Worm (Caenorhabditis elegans) whole organism, L1 larva: ENCODE measurements around the gene T07D3.4.

Experiments used
- ceh-8 ChIP-seq: fragments of 200-800 bp; sonication (Bioruptor generic); optimal IDR thresholded peaks from 2 replicates; lab custom pipeline; 2018; ENCODE audit warnings: mild to moderate bottlenecking, missing genetic modification characterization, moderate library complexity, missing compliant biosample characterization
- lin-15B ChIP-seq: fragments of 150-350 bp; sonication (generic microtip); optimal IDR thresholded peaks from 3 replicates; lab custom pipeline; 2014; ENCODE audit warnings: missing biosample characterization, missing genetic modification characterization
- nhr-237 ChIP-seq: fragments of 150-350 bp; optimal IDR thresholded peaks from 2 replicates; lab custom pipeline; 2014; ENCODE audit warnings: missing biosample characterization, missing genetic modification characterization
- nhr-28 ChIP-seq: fragments of 150-350 bp; optimal IDR thresholded peaks from 2 replicates; lab custom pipeline; 2014; ENCODE audit warnings: missing biosample characterization, missing genetic modification characterization
- skn-1 ChIP-seq: fragments of 150-350 bp; optimal IDR thresholded peaks from 2 replicates; lab custom pipeline; 2014; ENCODE audit warnings: missing biosample characterization, missing genetic modification characterization
- snpc-4 ChIP-seq: fragments of 150-350 bp; optimal IDR thresholded peaks from 2 replicates; lab custom pipeline; 2014; ENCODE audit warnings: missing biosample characterization, missing genetic modification characterization
- sup-37 ChIP-seq: fragments of 200-800 bp; sonication (Bioruptor generic); optimal IDR thresholded peaks from 2 replicates; lab custom pipeline; 2018; ENCODE audit warnings: mild to moderate bottlenecking, missing genetic modification characterization, missing compliant biosample characterization
- unc-130 ChIP-seq: fragments of 150-350 bp; optimal IDR thresholded peaks from 2 replicates; lab custom pipeline; 2017; ENCODE audit warnings: missing biosample characterization, missing genetic modification characterization, inconsistent platforms
- unc-62 ChIP-seq: fragments of 150-350 bp; optimal IDR thresholded peaks from 2 replicates; lab custom pipeline; 2014; ENCODE audit warnings: missing biosample characterization, missing genetic modification reagents, missing genetic modification characterization

ce11 chrII:888024-888423 is at the start of gene T07D3.4:
- no peak for TF ChIP-seq ceh-8 (GFP tag; lab: Kevin White, UChicago)
- TF ChIP-seq nhr-28 = no peak
- no peak for TF ChIP-seq skn-1 (tag; lab: Kevin White, UChicago)
- no peak for TF ChIP-seq lin-15B (tag; lab: Kevin White, UChicago)
- no peak for TF ChIP-seq snpc-4 (tag; lab: Kevin White, UChicago)
- no peak for TF ChIP-seq unc-62
- TF ChIP-seq unc-130 (tag; lab: Kevin White, UChicago) = no peak
- TF ChIP-seq nhr-237 (tag; lab: Kevin White, UChicago) = no peak
- no peak for TF ChIP-seq sup-37 (GFP tag; lab: Kevin White, UChicago)
